Worm (Caenorhabditis elegans): ENCODE measurements around the gene nhr-133.

ce11 chrV:2251774-2252173 is 39.9 kb upstream of the nhr-133 start:
- TF ChIP-seq him-1 (tag; optimal IDR thresholded peaks at IDR 0.05): no peak
- no peak for TF ChIP-seq W03F9.2 (tag; optimal IDR thresholded peaks at IDR 0.05)

Data from whole organism, L4/young adult.